Fruit fly (Drosophila melanogaster): Measurements from ENCODE around the gene CG6592.

CG6592 gene

DNA sequence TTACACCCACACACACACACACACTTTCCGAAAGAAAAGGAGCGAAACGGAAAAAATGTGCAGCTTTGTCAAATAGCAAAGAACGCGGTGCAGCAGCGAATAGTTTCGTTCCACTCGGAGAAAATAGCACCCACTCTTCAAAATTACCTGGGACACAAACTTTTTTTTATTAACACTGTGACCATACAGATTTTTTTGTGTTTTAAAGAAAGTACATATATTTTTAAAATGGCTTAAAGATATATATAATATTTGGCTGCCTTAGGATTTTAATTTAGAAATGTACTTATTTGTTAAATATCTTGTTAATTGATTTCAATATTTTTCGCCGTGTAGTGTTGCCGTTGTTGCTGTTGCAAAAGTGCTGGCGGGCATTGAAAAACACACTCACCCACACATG, 25.0 kb downstream of the CG6592 start (continued):
- TF ChIP-seq Ets96B (tag; optimal IDR thresholded peaks at IDR 0.05) = peak; percentile 43
- no peak for TF ChIP-seq Sox102F (GFP tag; optimal IDR thresholded peaks at IDR 0.05)
- no peak for TF ChIP-seq CG8632 (GFP tag; optimal IDR thresholded peaks at IDR 0.05)
- TF ChIP-seq Gug (GFP tag; IDR thresholded peaks at IDR 0.05) = peak; percentile 45
- no peak for TF ChIP-seq CG7368 (GFP tag; optimal IDR thresholded peaks at IDR 0.05)
- no peak for TF ChIP-seq dsx (GFP tag; optimal IDR thresholded peaks at IDR 0.05; ENCODE audit: poor library complexity, severe bottlenecking)
- TF ChIP-seq CG1621 (tag; optimal IDR thresholded peaks at IDR 0.05) = no peak
- no peak; the same call in 1 of the 2 replicates for TF ChIP-seq CG11294 (GFP tag; IDR thresholded peaks at IDR 0.05)
- TF ChIP-seq Blimp-1 (GFP tag; optimal IDR thresholded peaks at IDR 0.05) = no peak
- no peak for TF ChIP-seq net (GFP tag; optimal IDR thresholded peaks at IDR 0.05)
- no peak for TF ChIP-seq topi (GFP tag; optimal IDR thresholded peaks at IDR 0.05)
- no peak for TF ChIP-seq CG11762 (GFP tag; optimal IDR thresholded peaks at IDR 0.05; ENCODE audit: insufficient read depth)
- peak; percentile 64 for TF ChIP-seq OdsH (GFP tag; optimal IDR thresholded peaks at IDR 0.05)
- TF ChIP-seq CG32006 (GFP tag; optimal IDR thresholded peaks at IDR 0.05) = peak; percentile 72
- TF ChIP-seq pdm3 (GFP tag; optimal IDR thresholded peaks at IDR 0.05) = peak; percentile 46
- no peak for TF ChIP-seq dac (GFP tag; optimal IDR thresholded peaks at IDR 0.05)
- peak; percentile 14 for TF ChIP-seq CG3919 (GFP tag; optimal IDR thresholded peaks at IDR 0.05)
- TF ChIP-seq CG3032 (tag; optimal IDR thresholded peaks at IDR 0.05) = peak; percentile 26
- no peak for TF ChIP-seq lz (GFP tag; optimal IDR thresholded peaks at IDR 0.05)
- peak; percentile 82 for TF ChIP-seq Eip78C (GFP tag)
- no peak for TF ChIP-seq CG6808 (GFP tag; optimal IDR thresholded peaks at IDR 0.05)
- TF ChIP-seq Hr39 (GFP tag; optimal IDR thresholded peaks at IDR 0.05) = no peak
- no peak for TF ChIP-seq Smox (GFP tag; optimal IDR thresholded peaks at IDR 0.05)
- no peak for TF ChIP-seq Sox15 (GFP tag; optimal IDR thresholded peaks at IDR 0.05)
- no peak for TF ChIP-seq spab (GFP tag; optimal IDR thresholded peaks at IDR 0.05)
- no peak for TF ChIP-seq CG8319 (GFP tag; optimal IDR thresholded peaks at IDR 0.05)
- TF ChIP-seq CG10631 (GFP tag; optimal IDR thresholded peaks at IDR 0.05) = peak; percentile 63
- no peak for TF ChIP-seq CG31627 (GFP tag; optimal IDR thresholded peaks at IDR 0.05)
- peak; percentile 75 for TF ChIP-seq CG15336 (GFP tag; IDR thresholded peaks at IDR 0.05)

DNA sequence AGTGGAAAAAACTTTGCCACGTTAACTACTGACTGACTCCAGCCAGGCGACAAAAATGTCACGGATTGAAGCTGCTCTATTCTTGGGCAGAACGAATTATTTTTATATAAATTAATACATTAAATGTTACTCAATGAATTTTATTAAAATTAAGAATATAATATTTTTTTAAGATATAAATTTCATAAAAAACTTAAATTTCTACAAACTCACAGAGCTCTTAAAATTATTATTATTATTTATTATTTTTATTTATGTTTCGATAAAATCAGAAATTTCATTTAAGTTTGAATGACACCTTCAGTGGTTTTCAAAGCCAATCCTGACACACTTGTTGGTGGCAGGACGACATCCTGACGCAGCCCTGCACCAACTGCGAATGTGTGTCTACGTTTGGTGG, 25.7 kb downstream of the CG6592 start:
- peak; percentile 88 for TF ChIP-seq CG8119 (GFP tag; IDR thresholded peaks at IDR 0.05)
- peak; percentile 1 for TF ChIP-seq vri (GFP tag; optimal IDR thresholded peaks at IDR 0.05)
- no peak for TF ChIP-seq CG11902 (GFP tag; optimal IDR thresholded peaks at IDR 0.05)
- peak; percentile 41 for TF ChIP-seq CG3919 (GFP tag; optimal IDR thresholded peaks at IDR 0.05)
- no peak for TF ChIP-seq fkh (GFP tag; optimal IDR thresholded peaks at IDR 0.05)
- peak; percentile 73 for TF ChIP-seq CG8632 (GFP tag; optimal IDR thresholded peaks at IDR 0.05)
- no peak for TF ChIP-seq cyc (GFP tag; optimal IDR thresholded peaks at IDR 0.05)
- peak; percentile 8 for TF ChIP-seq lz (GFP tag; optimal IDR thresholded peaks at IDR 0.05)
- peak; percentile 20 for TF ChIP-seq Met (GFP tag; optimal IDR thresholded peaks at IDR 0.05)
- 0 out of 2 replicates have a peak, but pooled peaks have one; percentile 14 for TF ChIP-seq Gug (GFP tag; IDR thresholded peaks at IDR 0.05)
- TF ChIP-seq CG7368 (GFP tag; optimal IDR thresholded peaks at IDR 0.05) = no peak
- peak; percentile 64 for TF ChIP-seq Ets96B (tag; optimal IDR thresholded peaks at IDR 0.05)
- TF ChIP-seq CG11762 (GFP tag; optimal IDR thresholded peaks at IDR 0.05; ENCODE audit: insufficient read depth) = peak; percentile 16
- TF ChIP-seq dac (GFP tag; optimal IDR thresholded peaks at IDR 0.05) = no peak
- peak; percentile 48 for TF ChIP-seq esn (GFP tag; optimal IDR thresholded peaks at IDR 0.05)
- TF ChIP-seq Eip93F (GFP tag; optimal IDR thresholded peaks at IDR 0.05) = no peak
- TF ChIP-seq net (GFP tag; optimal IDR thresholded peaks at IDR 0.05) = peak; percentile 68
- TF ChIP-seq CG3032 (tag; optimal IDR thresholded peaks at IDR 0.05) = peak; percentile 69
- no peak for TF ChIP-seq Blimp-1 (GFP tag; optimal IDR thresholded peaks at IDR 0.05)
- TF ChIP-seq OdsH (GFP tag; optimal IDR thresholded peaks at IDR 0.05) = peak; percentile 72
- TF ChIP-seq acj6 (GFP tag; optimal IDR thresholded peaks at IDR 0.05) = peak; percentile 69
- peak; percentile 39 for TF ChIP-seq Lpt (GFP tag; optimal IDR thresholded peaks at IDR 0.05)
- peak; percentile 66 to 81 for TF ChIP-seq ss (GFP tag; optimal IDR thresholded peaks at IDR 0.05)
- TF ChIP-seq CG15336 (GFP tag; IDR thresholded peaks at IDR 0.05) = peak; percentile 77
- peak; percentile 65 for TF ChIP-seq svp (GFP tag)
- peak; percentile 71 for TF ChIP-seq CG4318 (GFP tag; optimal IDR thresholded peaks at IDR 0.05)
- TF ChIP-seq CG6854 (GFP tag; optimal IDR thresholded peaks at IDR 0.05) = no peak
- TF ChIP-seq CG34406 (GFP tag; optimal IDR thresholded peaks at IDR 0.05) = peak; percentile 68
- TF ChIP-seq Sox14 (GFP tag; optimal IDR thresholded peaks at IDR 0.05) = peak; percentile 41
- TF ChIP-seq CG16779 (tag; optimal IDR thresholded peaks at IDR 0.05) = peak; percentile 6
- peak; percentile 46 for TF ChIP-seq Hr4 (GFP tag; optimal IDR thresholded peaks at IDR 0.05)
- no peak for TF ChIP-seq CG8319 (GFP tag; optimal IDR thresholded peaks at IDR 0.05)
- no peak for TF ChIP-seq CG31627 (GFP tag; optimal IDR thresholded peaks at IDR 0.05)
- no peak for TF ChIP-seq CG1621 (tag; optimal IDR thresholded peaks at IDR 0.05)
- TF ChIP-seq CG10669 (GFP tag; optimal IDR thresholded peaks at IDR 0.05) = peak; percentile 5
- TF ChIP-seq CG6808 (GFP tag; optimal IDR thresholded peaks at IDR 0.05) = no peak
- peak; percentile 90 for TF ChIP-seq Eip78C (GFP tag)
- no peak for TF ChIP-seq topi (GFP tag; optimal IDR thresholded peaks at IDR 0.05)

All from whole organism, prepupa.